Worm (Caenorhabditis elegans): Measurements from ENCODE around the gene sftd-3.

DNA sequence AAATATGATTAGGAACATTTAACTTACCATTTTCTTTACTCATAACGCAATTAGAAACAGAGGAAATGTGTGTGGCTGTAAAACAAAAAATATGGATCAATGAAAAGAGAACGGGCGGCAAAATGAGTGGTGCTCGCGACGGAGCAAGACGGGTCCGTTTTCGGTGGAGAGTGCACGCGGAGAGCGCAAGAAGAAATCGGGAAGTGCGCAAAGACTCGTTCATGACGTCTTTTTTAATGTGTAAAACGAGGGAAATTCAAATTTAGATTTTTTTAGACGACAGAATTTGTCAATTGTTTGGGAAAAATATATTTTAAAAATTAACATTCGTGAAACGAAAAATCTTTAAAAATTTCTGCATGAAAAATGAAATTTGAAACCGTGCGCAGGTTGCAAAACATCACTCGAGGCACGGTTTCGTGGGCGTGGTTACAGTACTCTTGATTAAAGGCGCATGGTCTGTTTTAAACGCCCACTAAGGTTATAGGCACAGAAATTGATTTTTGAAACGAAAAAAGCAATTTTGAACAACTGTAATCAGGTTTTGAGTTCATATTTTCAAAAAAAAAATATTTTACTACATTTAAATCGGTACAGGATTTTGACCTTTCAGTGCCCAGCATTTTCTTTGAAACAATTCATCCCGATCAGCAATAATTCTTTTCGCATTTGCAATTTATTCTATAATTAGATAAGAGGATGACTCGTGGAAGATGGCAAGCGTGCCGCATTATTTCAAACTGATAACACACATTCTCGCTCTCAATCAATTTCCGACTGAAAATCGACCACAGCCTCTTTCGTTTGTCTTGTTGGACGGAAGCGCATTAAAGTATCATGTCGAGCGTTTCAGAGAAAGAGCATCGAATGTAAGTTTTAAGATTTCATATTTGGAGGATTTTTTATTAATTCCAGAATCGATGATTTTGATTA, 5.6 kb upstream of the sftd-3 start, which contains the start of the genes szy-20 and C18E9.5:
- TF ChIP-seq tbx-2 (tag; optimal IDR thresholded peaks at IDR 0.05), result peak; percentile 64
- no peak for TF ChIP-seq nhr-237 (tag; optimal IDR thresholded peaks at IDR 0.05)
- TF ChIP-seq fos-1 (tag; optimal IDR thresholded peaks at IDR 0.05), result no peak
- TF ChIP-seq elt-2 (tag; optimal IDR thresholded peaks at IDR 0.05), result peak; percentile 76
- peak; percentile 70 for TF ChIP-seq lin-39 (tag; optimal IDR thresholded peaks at IDR 0.05)
- TF ChIP-seq elt-1 (tag; optimal IDR thresholded peaks at IDR 0.05), result peak; percentile 31
- TF ChIP-seq lin-15B (tag; optimal IDR thresholded peaks at IDR 0.05), result peak; percentile 81
- TF ChIP-seq snpc-4 (tag; optimal IDR thresholded peaks at IDR 0.05), result peak; percentile 59
- peak; percentile 57 for TF ChIP-seq lsy-12 (tag; optimal IDR thresholded peaks at IDR 0.05)
- no peak for TF ChIP-seq unc-39 (tag; optimal IDR thresholded peaks at IDR 0.05)
- no peak for TF ChIP-seq ZK546.5 (tag; optimal IDR thresholded peaks at IDR 0.05)
- TF ChIP-seq unc-62 (GFP tag; optimal IDR thresholded peaks at IDR 0.05), result no peak
